Worm (Caenorhabditis elegans) whole organism, mixed stage, embryonic: ENCODE measurements around the gene pot-2.

Experiments
- blmp-1 ChIP-seq: fragments of 150-350 bp; optimal IDR thresholded peaks from 2 replicates; lab custom pipeline; 2014; ENCODE audit warnings: missing biosample characterization, missing genetic modification characterization
- hlh-1 ChIP-seq: fragments of 150-350 bp; optimal IDR thresholded peaks from 2 replicates; lab custom pipeline; 2014; ENCODE audit warnings: missing biosample characterization, missing genetic modification reagents, missing genetic modification characterization
- lin-13 ChIP-seq: fragments of 150-350 bp; optimal IDR thresholded peaks from 2 replicates; lab custom pipeline; 2014; ENCODE audit warnings: missing biosample characterization, missing genetic modification characterization
- mab-5 ChIP-seq: fragments of 150-350 bp; optimal IDR thresholded peaks from 2 replicates; lab custom pipeline; 2014; ENCODE audit warnings: missing biosample characterization, missing genetic modification characterization
- nhr-12 ChIP-seq: fragments of 150-350 bp; optimal IDR thresholded peaks from 2 replicates; lab custom pipeline; 2014; ENCODE audit warnings: missing biosample characterization, missing genetic modification characterization
- pha-4 ChIP-seq: fragments of 150-350 bp; optimal IDR thresholded peaks from 2 replicates; lab custom pipeline; 2018; ENCODE audit warnings: missing biosample characterization, missing genetic modification reagents, missing genetic modification characterization
- unc-39 ChIP-seq: fragments of 150-350 bp; optimal IDR thresholded peaks from 2 replicates; lab custom pipeline; 2014; ENCODE audit warnings: missing biosample characterization, missing genetic modification characterization
- unc-62 ChIP-seq: fragments of 150-350 bp; optimal IDR thresholded peaks from 2 replicates; lab custom pipeline; 2014; ENCODE audit warnings: missing biosample characterization, missing genetic modification reagents, missing genetic modification characterization
- ztf-11 ChIP-seq: fragments of 150-350 bp; optimal IDR thresholded peaks from 2 replicates; lab custom pipeline; 2014; ENCODE audit warnings: missing biosample characterization, missing genetic modification characterization

DNA sequence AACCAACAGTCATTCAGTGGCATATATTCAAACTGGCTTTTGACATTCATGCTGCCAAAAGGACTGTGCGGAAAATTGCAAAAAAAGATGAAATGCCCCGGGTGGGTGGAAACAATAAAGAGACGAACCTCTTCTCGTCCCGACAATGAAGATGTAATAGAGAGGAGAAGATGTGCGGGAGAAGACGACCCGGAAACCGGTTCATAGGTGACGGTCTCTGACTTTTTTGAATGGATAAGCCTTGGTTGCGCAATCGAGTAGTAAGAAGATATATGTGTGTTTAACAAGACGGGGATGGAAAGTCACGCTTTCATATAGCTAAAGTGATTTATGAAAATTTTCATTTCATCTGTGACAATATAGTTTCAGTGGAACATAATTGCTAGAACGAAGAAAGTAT is 43.2 kb upstream of the pot-2 start:
- TF ChIP-seq unc-39 (no peak), lin-13 (tag; lab: Kevin White, UChicago) (no peak), blmp-1 (no peak), mab-5 (tag; lab: Kevin White, UChicago) (no peak), unc-62 (GFP tag; lab: Kevin White, UChicago) (peak; percentile 1), nhr-12 (tag; lab: Kevin White, UChicago) (no peak), ztf-11 (no peak), hlh-1 (no peak), pha-4 (tag; lab: Kevin White, UChicago) (no peak)
